Fruit fly (Drosophila melanogaster) whole organism, pupa: ENCODE data around the gene CG43336.

Source experiments
- CG10348 ChIP-seq: fragments of 200-800 bp; sonication (Bioruptor generic); IDR thresholded peaks from 2 replicates; pipeline ENCODE4 v1.3.6; 2022; ENCODE audit warnings: missing biosample characterization, missing genetic modification characterization
- CG12605 ChIP-seq: fragments of 200-800 bp; sonication (Bioruptor generic); IDR thresholded peaks from 2 replicates; pipeline ENCODE4 v1.3.6; 2022; ENCODE audit warnings: missing biosample characterization, missing genetic modification characterization
- CG13204 ChIP-seq: fragments of 200-800 bp; sonication (Bioruptor generic); optimal IDR thresholded peaks from 2 replicates; lab custom pipeline; 2018; ENCODE audit warnings: missing biosample characterization, mild to moderate bottlenecking, missing genetic modification characterization, moderate library complexity
- CG14655 ChIP-seq: fragments of 200-800 bp; sonication (Bioruptor generic); optimal IDR thresholded peaks from 3 replicates; lab custom pipeline; 2017; ENCODE audit warnings: mild to moderate bottlenecking, missing biosample characterization, missing genetic modification reagents, missing genetic modification characterization
- CG15710 ChIP-seq: fragments of 200-800 bp; sonication (Bioruptor generic); optimal IDR thresholded peaks from 2 replicates; lab custom pipeline; 2018; ENCODE audit warnings: missing biosample characterization, mild to moderate bottlenecking, missing genetic modification characterization, moderate library complexity
- CG17806 ChIP-seq: fragments of 200-800 bp; sonication (Bioruptor generic); optimal IDR thresholded peaks from 2 replicates; lab custom pipeline; 2018; ENCODE audit warnings: missing biosample characterization, mild to moderate bottlenecking, missing genetic modification characterization, moderate library complexity
- CG32121 ChIP-seq: fragments of 200-800 bp; sonication (Bioruptor generic); IDR thresholded peaks from 2 replicates; pipeline ENCODE4 v1.3.6; 2022; ENCODE audit warnings: missing biosample characterization, missing genetic modification characterization
- CG34367 ChIP-seq: fragments of 200-800 bp; sonication (Bioruptor generic); optimal IDR thresholded peaks from 2 replicates; lab custom pipeline; 2018; ENCODE audit warnings: missing biosample characterization, mild to moderate bottlenecking, missing genetic modification characterization
- CG4496 ChIP-seq: fragments of 200-800 bp; sonication (Bioruptor generic); IDR thresholded peaks from 3 replicates; pipeline ENCODE4 v1.3.6; 2022; ENCODE audit warnings: missing biosample characterization, missing genetic modification characterization
- CG8159 ChIP-seq: fragments of 200-800 bp; sonication (Bioruptor generic); optimal IDR thresholded peaks from 3 replicates; lab custom pipeline; 2018; ENCODE audit warnings: missing biosample characterization, mild to moderate bottlenecking, missing genetic modification characterization, moderate library complexity
- CG8301 ChIP-seq: fragments of 200-800 bp; sonication (Bioruptor generic); optimal IDR thresholded peaks from 2 replicates; lab custom pipeline; 2018; ENCODE audit warnings: missing biosample characterization, mild to moderate bottlenecking, missing genetic modification characterization
- CG9948 ChIP-seq: fragments of 200-800 bp; sonication (Bioruptor generic); optimal IDR thresholded peaks from 2 replicates; lab custom pipeline; 2018; ENCODE audit warnings: missing biosample characterization, mild to moderate bottlenecking, missing genetic modification characterization, moderate library complexity
- D1 ChIP-seq: fragments of 200-800 bp; sonication (Bioruptor generic); optimal IDR thresholded peaks from 2 replicates; lab custom pipeline; 2018; ENCODE audit warnings: missing biosample characterization, mild to moderate bottlenecking, missing genetic modification characterization, moderate library complexity
- EcR ChIP-seq: fragments of 200-800 bp; sonication (Bioruptor generic); optimal IDR thresholded peaks from 3 replicates; lab custom pipeline; 2019; ENCODE audit warnings: missing biosample characterization, missing genetic modification characterization, mild to moderate bottlenecking, moderate library complexity, missing genetic modification reagents
- Ets98B ChIP-seq: fragments of 200-800 bp; sonication (Bioruptor generic); IDR thresholded peaks from 2 replicates; pipeline ENCODE4 v1.3.6; 2022; ENCODE audit warnings: missing biosample characterization, missing genetic modification characterization
- Pif1A ChIP-seq: fragments of 200-800 bp; sonication (Bioruptor generic); optimal IDR thresholded peaks from 3 replicates; lab custom pipeline; 2016; ENCODE audit warnings: missing biosample characterization, missing genetic modification characterization
- Pif1B ChIP-seq: fragments of 200-800 bp; sonication (Bioruptor generic); optimal IDR thresholded peaks from 3 replicates; lab custom pipeline; 2016; ENCODE audit warnings: missing biosample characterization, missing genetic modification characterization
- Snoo ChIP-seq: fragments of 200-800 bp; sonication (Bioruptor generic); optimal IDR thresholded peaks from 3 replicates; lab custom pipeline; 2017; ENCODE audit warnings: missing biosample characterization, mild to moderate bottlenecking, missing genetic modification characterization, inconsistent platforms
- fd96Ca ChIP-seq: fragments of 200-800 bp; sonication (Bioruptor generic); IDR thresholded peaks from 3 replicates; pipeline ENCODE4 v1.3.6; 2022; ENCODE audit warnings: missing biosample characterization, missing genetic modification characterization
- gl ChIP-seq: fragments of 200-800 bp; sonication (Bioruptor generic); optimal IDR thresholded peaks from 2 replicates; lab custom pipeline; 2018; ENCODE audit warnings: missing biosample characterization, mild to moderate bottlenecking, missing genetic modification characterization
- rn ChIP-seq: fragments of 200-800 bp; sonication (Bioruptor generic); IDR thresholded peaks from 2 replicates; pipeline ENCODE4 v1.3.6; 2022; ENCODE audit warnings: missing biosample characterization, missing genetic modification characterization

CG43336 gene

DNA sequence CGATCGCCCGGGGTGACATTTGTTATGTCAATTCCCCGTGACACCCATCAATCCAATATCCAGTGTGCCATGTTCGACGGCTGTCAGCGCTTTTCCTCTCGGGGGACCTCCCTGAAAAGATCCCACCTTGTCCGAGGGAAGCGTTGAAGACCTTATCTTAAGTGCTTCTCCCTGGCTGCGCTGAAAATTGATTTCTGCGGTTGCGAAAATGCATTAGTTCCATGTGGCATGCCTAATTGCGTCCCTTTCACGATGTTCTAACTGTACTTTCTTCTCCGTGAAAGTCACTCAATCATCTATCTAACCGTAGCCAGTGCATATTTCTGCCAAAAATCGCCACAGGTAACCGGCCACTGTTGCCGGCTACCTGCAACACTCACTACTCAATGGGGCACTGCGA, 11.9 kb downstream of the CG43336 start:
- TF ChIP-seq CG17806 (tag; lab: Kevin White, UChicago) = no peak
- TF ChIP-seq gl (tag; lab: Kevin White, UChicago) = no peak
- no peak for TF ChIP-seq CG14655 (GFP tag; lab: Kevin White, UChicago)
- TF ChIP-seq rn (GFP tag; lab: Robert Waterston, UW) = no peak
- TF ChIP-seq CG13204 (GFP tag; lab: Kevin White, UChicago) = no peak
- TF ChIP-seq EcR (GFP tag; lab: Kevin White, UChicago) = no peak
- no peak for TF ChIP-seq CG10348
- no peak for TF ChIP-seq CG9948 (tag; lab: Kevin White, UChicago)
- TF ChIP-seq CG4496 = no peak

DNA sequence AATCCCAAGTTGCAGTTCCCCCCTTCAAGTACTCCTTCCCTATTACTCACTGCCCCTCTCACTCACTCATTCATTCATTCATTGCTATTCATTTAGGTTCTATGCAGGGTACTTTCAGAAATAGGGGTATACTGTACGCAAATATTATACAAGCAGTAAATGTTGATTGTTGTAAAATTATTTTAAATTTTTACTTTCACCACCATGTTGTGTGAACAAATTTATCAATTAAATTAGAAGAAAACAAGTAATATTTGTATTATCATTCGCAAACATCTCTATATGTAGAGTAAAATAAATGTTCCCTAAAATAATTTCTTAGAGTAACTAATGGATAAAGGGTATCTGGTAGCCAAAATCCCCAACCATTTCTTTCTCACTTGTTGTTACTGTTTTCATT, 13.3 kb downstream of the CG43336 start:
- TF ChIP-seq CG15710 (tag; lab: Kevin White, UChicago) = peak; percentile 79
- TF ChIP-seq CG32121 (GFP tag; lab: Robert Waterston, UW) = no peak
- TF ChIP-seq CG4496 = 0 out of 3 replicates have a peak, but pooled peaks have one; percentile 34
- TF ChIP-seq fd96Ca = no peak
- no peak for TF ChIP-seq Snoo (tag; lab: Kevin White, UChicago)
- peak; percentile 57 for TF ChIP-seq CG8301 (tag; lab: Kevin White, UChicago)
- peak; percentile 19 for TF ChIP-seq Pif1A (GFP tag; lab: Kevin White, UChicago)
- TF ChIP-seq gl (tag; lab: Kevin White, UChicago) = no peak
- no peak for TF ChIP-seq CG12605 (GFP tag; lab: Robert Waterston, UW)
- TF ChIP-seq CG34367 (tag; lab: Kevin White, UChicago) = peak; percentile 74
- TF ChIP-seq CG14655 (GFP tag; lab: Kevin White, UChicago) = peak; percentile 57
- peak; percentile 83 for TF ChIP-seq CG8159 (tag; lab: Kevin White, UChicago)
- TF ChIP-seq CG9948 (tag; lab: Kevin White, UChicago) = peak; percentile 76
- TF ChIP-seq D1 = peak; percentile 30
- TF ChIP-seq CG10348 = no peak
- no peak for TF ChIP-seq Pif1B (GFP tag; lab: Kevin White, UChicago)
- TF ChIP-seq rn (GFP tag; lab: Robert Waterston, UW) = no peak
- TF ChIP-seq EcR (GFP tag; lab: Kevin White, UChicago) = no peak
- TF ChIP-seq Ets98B = no peak
- TF ChIP-seq CG13204 (GFP tag; lab: Kevin White, UChicago) = no peak
- peak; percentile 69 for TF ChIP-seq CG17806 (tag; lab: Kevin White, UChicago)

DNA sequence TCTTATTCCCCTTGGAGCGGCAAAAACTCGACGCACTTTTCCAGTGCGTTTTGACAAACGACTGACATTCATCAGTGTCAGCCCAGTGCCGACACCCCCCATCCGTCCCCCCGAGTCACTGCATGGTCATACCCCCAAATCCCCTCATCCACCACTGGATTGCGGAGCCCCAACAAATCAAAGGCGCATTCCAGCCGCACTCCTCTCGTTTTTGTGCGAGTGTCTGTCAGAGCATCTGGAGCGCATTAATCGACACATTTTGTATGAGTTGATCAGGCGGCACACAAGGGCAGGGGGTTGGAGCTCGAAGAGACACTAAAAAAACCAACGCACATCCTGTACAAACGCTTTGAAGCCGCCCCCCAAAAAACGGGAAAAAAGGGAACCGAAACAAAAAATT, 13.7 kb downstream of the CG43336 start:
- TF ChIP-seq CG4496 (0 out of 3 replicates have a peak, but pooled peaks have one; percentile 3), Pif1A (GFP tag; lab: Kevin White, UChicago) (no peak), CG34367 (tag; lab: Kevin White, UChicago) (no peak), CG8159 (tag; lab: Kevin White, UChicago) (no peak), CG8301 (tag; lab: Kevin White, UChicago) (no peak), CG32121 (GFP tag; lab: Robert Waterston, UW) (no peak)

DNA sequence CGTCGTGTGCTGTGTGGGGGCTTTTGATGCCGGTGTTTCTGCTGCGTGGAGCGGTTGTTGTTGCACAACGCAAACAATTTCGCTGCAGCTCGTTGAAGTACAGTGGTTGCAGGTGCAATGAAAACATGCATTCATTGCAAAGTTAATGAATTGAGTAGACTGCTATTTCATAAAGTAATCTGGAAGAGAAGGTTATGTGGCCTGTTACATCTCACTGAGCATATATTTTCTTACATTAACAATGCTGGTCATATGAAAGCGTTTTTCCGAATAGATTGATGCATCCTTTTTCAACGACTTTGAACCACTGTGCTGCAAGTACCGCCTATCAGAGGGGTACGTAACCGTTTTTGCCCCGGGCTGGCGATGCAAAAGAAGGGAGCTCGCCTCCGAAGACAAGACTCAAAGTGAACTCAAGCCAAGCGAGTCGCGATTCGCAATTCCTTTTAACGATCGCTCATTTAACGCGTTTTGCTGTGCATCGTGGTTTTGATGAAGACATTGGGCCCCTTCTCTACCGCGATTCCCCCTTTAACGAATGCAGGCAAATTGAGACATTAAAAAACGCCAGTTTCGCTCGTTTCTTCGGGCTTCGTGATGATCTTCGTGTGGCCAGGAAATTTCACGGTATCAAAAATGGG, 14.9 kb downstream of the CG43336 start:
- peak; percentile 98 for TF ChIP-seq CG8159 (tag; lab: Kevin White, UChicago)
- peak; percentile 57 for TF ChIP-seq EcR (GFP tag; lab: Kevin White, UChicago)
- peak; percentile 94 for TF ChIP-seq CG12605 (GFP tag; lab: Robert Waterston, UW)
- peak; percentile 98 for TF ChIP-seq CG17806 (tag; lab: Kevin White, UChicago)
- TF ChIP-seq CG4496 = peak; percentile 98
- peak; percentile 97 for TF ChIP-seq gl (tag; lab: Kevin White, UChicago)
- peak; percentile 98 for TF ChIP-seq fd96Ca
- peak; percentile 97 for TF ChIP-seq Snoo (tag; lab: Kevin White, UChicago)
- peak; percentile 98 for TF ChIP-seq CG9948 (tag; lab: Kevin White, UChicago)
- peak; percentile 98 for TF ChIP-seq Pif1B (GFP tag; lab: Kevin White, UChicago)
- TF ChIP-seq Pif1A (GFP tag; lab: Kevin White, UChicago) = peak; percentile 99
- TF ChIP-seq D1 = peak; percentile 95
- TF ChIP-seq Ets98B = peak; percentile 95
- peak; percentile 99 for TF ChIP-seq CG14655 (GFP tag; lab: Kevin White, UChicago)
- TF ChIP-seq CG34367 (tag; lab: Kevin White, UChicago) = peak; percentile 95
- TF ChIP-seq CG32121 (GFP tag; lab: Robert Waterston, UW) = peak; percentile 95
- peak; percentile 72 for TF ChIP-seq CG10348
- peak; percentile 90 for TF ChIP-seq CG13204 (GFP tag; lab: Kevin White, UChicago)
- TF ChIP-seq CG15710 (tag; lab: Kevin White, UChicago) = peak; percentile 93
- peak; percentile 90 for TF ChIP-seq rn (GFP tag; lab: Robert Waterston, UW)
- peak; percentile 98 for TF ChIP-seq CG8301 (tag; lab: Kevin White, UChicago)

DNA sequence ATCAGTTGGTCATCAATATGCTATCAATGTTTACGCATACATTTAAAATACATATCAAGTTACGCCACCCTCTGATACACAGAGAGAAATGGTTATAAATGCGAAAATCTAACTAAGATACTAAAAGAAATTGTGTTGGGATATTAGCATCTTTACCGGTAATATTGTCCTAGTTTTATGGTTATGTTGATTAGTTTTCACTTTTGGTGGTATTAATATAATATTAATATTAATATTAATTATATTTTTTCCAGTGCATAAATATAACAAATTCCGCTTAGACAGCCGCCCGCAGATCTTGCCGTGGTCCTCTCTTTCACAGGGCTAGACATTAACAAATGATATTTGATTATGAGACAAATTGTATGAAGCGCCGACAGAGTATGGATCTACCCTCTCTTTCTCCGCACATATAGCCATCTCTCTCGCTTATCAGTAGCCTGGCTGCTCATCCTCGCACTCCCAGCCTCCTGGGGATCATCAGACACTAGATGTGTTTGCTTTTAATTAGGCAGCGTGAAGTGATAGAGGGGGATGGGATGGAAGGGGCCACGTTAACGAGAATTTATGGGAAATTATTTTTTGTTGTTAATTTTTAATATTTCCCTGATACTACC, 15.8 kb downstream of the CG43336 start:
- no peak for TF ChIP-seq CG12605 (GFP tag; lab: Robert Waterston, UW)
- no peak for TF ChIP-seq Pif1A (GFP tag; lab: Kevin White, UChicago)
- TF ChIP-seq CG14655 (GFP tag; lab: Kevin White, UChicago) = peak; percentile 57
- TF ChIP-seq CG9948 (tag; lab: Kevin White, UChicago) = peak; percentile 61
- TF ChIP-seq CG13204 (GFP tag; lab: Kevin White, UChicago) = no peak
- peak; percentile 64 for TF ChIP-seq CG17806 (tag; lab: Kevin White, UChicago)
- TF ChIP-seq CG32121 (GFP tag; lab: Robert Waterston, UW) = no peak
- TF ChIP-seq D1 = no peak
- no peak for TF ChIP-seq gl (tag; lab: Kevin White, UChicago)
- peak; percentile 26; the same call in 1 of the 3 replicates for TF ChIP-seq CG4496
- no peak for TF ChIP-seq Ets98B
- peak; percentile 70 for TF ChIP-seq CG8159 (tag; lab: Kevin White, UChicago)
- peak; percentile 41 for TF ChIP-seq CG8301 (tag; lab: Kevin White, UChicago)
- TF ChIP-seq Pif1B (GFP tag; lab: Kevin White, UChicago) = peak; percentile 32
- peak; percentile 44 for TF ChIP-seq CG15710 (tag; lab: Kevin White, UChicago)
- peak; percentile 45 for TF ChIP-seq Snoo (tag; lab: Kevin White, UChicago)
- no peak for TF ChIP-seq fd96Ca
- peak; percentile 14 for TF ChIP-seq CG34367 (tag; lab: Kevin White, UChicago)
- TF ChIP-seq rn (GFP tag; lab: Robert Waterston, UW) = no peak
- no peak for TF ChIP-seq EcR (GFP tag; lab: Kevin White, UChicago)
- no peak for TF ChIP-seq CG10348
- TF ChIP-seq, all 21 proteins: peak for 10
